Fruit fly (Drosophila melanogaster) whole organism, prepupa: ENCODE measurements around the gene Tg.

Experiments used
- CG3032 ChIP-seq: fragments of 200-800 bp; optimal IDR thresholded peaks from 2 replicates; lab custom pipeline; 2019; ENCODE audit warnings: missing biosample characterization, mild to moderate bottlenecking, missing genetic modification characterization, moderate library complexity
- CG6854 ChIP-seq: fragments of 200-800 bp; sonication (Bioruptor generic); optimal IDR thresholded peaks from 2 replicates; lab custom pipeline; 2017; ENCODE audit warnings: missing biosample characterization, mild to moderate bottlenecking, missing genetic modification characterization
- Hr39 ChIP-seq: fragments of 200-800 bp; sonication (Bioruptor generic); optimal IDR thresholded peaks from 2 replicates; lab custom pipeline; 2016; ENCODE audit warnings: missing biosample characterization, missing genetic modification characterization
- OdsH ChIP-seq: fragments of 200-800 bp; sonication (Bioruptor generic); optimal IDR thresholded peaks from 3 replicates; lab custom pipeline; 2016; ENCODE audit warnings: missing biosample characterization, missing genetic modification characterization
- spab ChIP-seq: fragments of 200-800 bp; sonication (Bioruptor generic); optimal IDR thresholded peaks from 2 replicates; lab custom pipeline; 2017; ENCODE audit warnings: missing biosample characterization, mild to moderate bottlenecking, missing genetic modification characterization, missing genetic modification reagents

- no peak for TF ChIP-seq Hr39 (GFP tag; lab: Kevin White, UChicago)
- TF ChIP-seq CG6854 (GFP tag; lab: Kevin White, UChicago), result no peak
- TF ChIP-seq CG3032 (tag; lab: Kevin White, UChicago), result no peak
- TF ChIP-seq spab (GFP tag; lab: Kevin White, UChicago), result no peak
- TF ChIP-seq OdsH (GFP tag; lab: Kevin White, UChicago), result no peak
Measured at dm6 chr2L:7989868-7990267, 21.3 kb upstream of the Tg start.
